Worm (Caenorhabditis elegans) whole organism, late embryonic: ENCODE data around the gene mrpl-21.

Source experiments
- C38D4.7 ChIP-seq: fragments of 200-800 bp; sonication (Bioruptor generic); optimal IDR thresholded peaks from 2 replicates; lab custom pipeline; 2018; ENCODE audit warnings: mild to moderate bottlenecking, missing genetic modification characterization, moderate library complexity, missing compliant biosample characterization
- F13H6.1 ChIP-seq: sonication (generic microtip); optimal IDR thresholded peaks from 2 replicates; lab custom pipeline; 2016; ENCODE audit warnings: missing genetic modification characterization, missing compliant biosample characterization
- K02D7.2 ChIP-seq: sonication (generic microtip); optimal IDR thresholded peaks from 2 replicates; lab custom pipeline; 2017; ENCODE audit warnings: mild to moderate bottlenecking, missing genetic modification characterization, missing compliant biosample characterization
- Y22D7AL.16 ChIP-seq: sonication (generic microtip); optimal IDR thresholded peaks from 2 replicates; lab custom pipeline; 2016; ENCODE audit warnings: missing genetic modification characterization, missing compliant biosample characterization
- ahr-1 ChIP-seq: sonication (generic microtip); optimal IDR thresholded peaks from 2 replicates; lab custom pipeline; 2016; ENCODE audit warnings: missing genetic modification characterization, missing compliant biosample characterization
- ama-1 ChIP-seq: fragments of 150-350 bp; optimal IDR thresholded peaks from 2 replicates; lab custom pipeline; 2014
- ceh-14 ChIP-seq: sonication (generic microtip); optimal IDR thresholded peaks from 2 replicates; lab custom pipeline; 2016; ENCODE audit warnings: missing genotype, missing genetic modification characterization, missing compliant biosample characterization
- ceh-22 ChIP-seq: sonication (generic microtip); optimal IDR thresholded peaks from 2 replicates; lab custom pipeline; 2017; ENCODE audit warnings: missing biosample characterization, missing genetic modification characterization
- ceh-31 ChIP-seq: sonication (generic microtip); optimal IDR thresholded peaks from 2 replicates; lab custom pipeline; 2016; ENCODE audit warnings: missing genetic modification characterization, missing compliant biosample characterization
- ceh-45 ChIP-seq: fragments of 200-800 bp; sonication (Bioruptor generic); IDR thresholded peaks from 2 replicates; pipeline ENCODE4 v1.3.6; 2022; ENCODE audit warnings: missing genetic modification reagents, missing genetic modification characterization, missing compliant biosample characterization
- elt-2 ChIP-seq: sonication (generic microtip); optimal IDR thresholded peaks from 2 replicates; lab custom pipeline; 2016; ENCODE audit warnings: missing genetic modification reagents, missing genetic modification characterization, missing compliant biosample characterization
- ets-4 ChIP-seq: sonication (generic microtip); optimal IDR thresholded peaks from 2 replicates; lab custom pipeline; 2016; ENCODE audit warnings: missing genetic modification characterization, missing compliant biosample characterization
- eyg-1 ChIP-seq: sonication (generic microtip); optimal IDR thresholded peaks from 2 replicates; lab custom pipeline; 2016; ENCODE audit warnings: missing genotype, missing genetic modification characterization, missing compliant biosample characterization
- hlh-13 ChIP-seq: fragments of 200-800 bp; sonication (Bioruptor generic); optimal IDR thresholded peaks from 2 replicates; lab custom pipeline; 2018; ENCODE audit warnings: mild to moderate bottlenecking, missing genetic modification characterization, missing compliant biosample characterization
- hlh-6 ChIP-seq: sonication (generic microtip); optimal IDR thresholded peaks from 2 replicates; lab custom pipeline; 2016; ENCODE audit warnings: missing genotype, missing genetic modification characterization, missing compliant biosample characterization
- nhr-232 ChIP-seq: sonication (generic microtip); optimal IDR thresholded peaks from 2 replicates; lab custom pipeline; 2016; ENCODE audit warnings: missing genetic modification characterization, missing compliant biosample characterization
- pat-9 ChIP-seq: fragments of 200-800 bp; sonication (Bioruptor generic); optimal IDR thresholded peaks from 2 replicates; lab custom pipeline; 2018; ENCODE audit warnings: mild to moderate bottlenecking, missing genetic modification characterization, moderate library complexity, missing compliant biosample characterization
- pqm-1 ChIP-seq: sonication (generic microtip); optimal IDR thresholded peaks from 2 replicates; lab custom pipeline; 2016; ENCODE audit warnings: missing genetic modification characterization, missing compliant biosample characterization
- rnt-1 ChIP-seq: sonication (generic microtip); optimal IDR thresholded peaks from 2 replicates; lab custom pipeline; 2016; ENCODE audit warnings: missing genetic modification characterization, missing compliant biosample characterization
- syd-9 ChIP-seq: sonication (generic microtip); optimal IDR thresholded peaks from 2 replicates; lab custom pipeline; 2016; ENCODE audit warnings: mild to moderate bottlenecking, missing genetic modification characterization, moderate library complexity, missing compliant biosample characterization
- unc-42 ChIP-seq: sonication (generic microtip); optimal IDR thresholded peaks from 2 replicates; lab custom pipeline; 2016; ENCODE audit warnings: missing genotype, missing genetic modification characterization, missing compliant biosample characterization
- unc-55 ChIP-seq: sonication (generic microtip); optimal IDR thresholded peaks from 2 replicates; lab custom pipeline; 2017; ENCODE audit warnings: missing biosample characterization, missing genetic modification reagents, missing genetic modification characterization
- unc-86 ChIP-seq: sonication (generic microtip); optimal IDR thresholded peaks from 2 replicates; lab custom pipeline; 2016; ENCODE audit warnings: missing genetic modification characterization, missing compliant biosample characterization
- ztf-16 ChIP-seq: sonication (generic microtip); optimal IDR thresholded peaks from 2 replicates; lab custom pipeline; 2017; ENCODE audit warnings: missing genetic modification characterization, missing compliant biosample characterization

Gene mrpl-21

ce11 chrIII:4193659-4194103 lies 49.7 kb downstream of the mrpl-21 start, which contains the start of gene xbp-1 (continued):
- TF ChIP-seq ama-1 (lab: Kevin White, UChicago) (peak; percentile 23), ets-4 (tag; lab: Kevin White, UChicago) (peak; percentile 38), eyg-1 (tag; lab: Kevin White, UChicago) (no peak), elt-2 (peak; percentile 76), nhr-232 (no peak), F13H6.1 (tag; lab: Kevin White, UChicago) (no peak), unc-55 (GFP tag; lab: Kevin White, UChicago) (peak; percentile 90), pat-9 (tag; lab: Kevin White, UChicago) (no peak), ztf-16 (no peak), ceh-22 (tag; lab: Kevin White, UChicago) (no peak), hlh-13 (GFP tag; lab: Kevin White, UChicago) (no peak), ceh-14 (tag; lab: Kevin White, UChicago) (peak; percentile 38), C38D4.7 (no peak), K02D7.2 (no peak), pqm-1 (peak; percentile 59), ceh-45 (GFP tag; lab: Robert Waterston, UW) (no peak), unc-42 (tag; lab: Kevin White, UChicago) (peak; percentile 51), ceh-31 (tag; lab: Kevin White, UChicago) (peak; percentile 71), ahr-1 (tag; lab: Kevin White, UChicago) (no peak), Y22D7AL.16 (no peak), rnt-1 (tag; lab: Kevin White, UChicago) (peak; percentile 76), hlh-6 (tag; lab: Kevin White, UChicago) (no peak), syd-9 (no peak), unc-86 (tag; lab: Kevin White, UChicago) (no peak)
- TF ChIP-seq, all 69 proteins: peak for 21
